Worm (Caenorhabditis elegans): Measurements from ENCODE around the gene F22F1.2.

DNA sequence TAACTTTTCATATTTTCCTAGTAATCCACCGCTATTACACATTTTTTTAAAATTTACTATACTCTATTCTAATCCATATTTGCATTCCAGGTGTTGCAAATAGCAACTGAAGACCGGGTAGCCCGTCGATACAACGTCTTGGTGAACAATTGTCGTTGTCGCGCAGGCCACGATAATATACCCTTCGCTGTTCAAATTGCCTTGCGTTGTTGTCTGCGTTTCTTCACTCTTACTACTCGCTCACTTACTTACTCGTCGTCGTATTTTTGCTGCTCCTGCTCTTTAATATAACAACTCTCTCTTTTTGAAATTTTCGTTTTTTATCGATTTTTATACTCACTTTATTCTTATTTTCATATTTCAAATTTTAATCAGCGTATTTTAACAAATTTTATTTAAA, 46.6 kb downstream of the F22F1.2 start, which contains the start of gene K07E3.2:
- no peak for TF ChIP-seq ama-1 (optimal IDR thresholded peaks at IDR 0.05)
- TF ChIP-seq pes-1 (GFP tag; IDR thresholded peaks at IDR 0.05): no peak
- no peak for TF ChIP-seq B0310.2 (tag; optimal IDR thresholded peaks at IDR 0.05)
- no peak for TF ChIP-seq F13C5.2 (tag; optimal IDR thresholded peaks at IDR 0.05)
- no peak for TF ChIP-seq ceh-36 (tag; optimal IDR thresholded peaks at IDR 0.05)
- no peak for TF ChIP-seq scrt-1 (GFP tag; IDR thresholded peaks at IDR 0.05)
- TF ChIP-seq hnd-1 (tag; optimal IDR thresholded peaks at IDR 0.05): no peak
- no peak for TF ChIP-seq sea-1 (GFP tag; conservative IDR thresholded peaks at IDR 0.05)
- no peak for TF ChIP-seq flt-1 (GFP tag; IDR thresholded peaks at IDR 0.05)
- no peak for TF ChIP-seq ceh-13 (GFP tag; optimal IDR thresholded peaks at IDR 0.05)
- TF ChIP-seq hmbx-1 (tag; optimal IDR thresholded peaks at IDR 0.05): no peak
- no peak for TF ChIP-seq tbx-11 (GFP tag; IDR thresholded peaks at IDR 0.05)
